Fruit fly (Drosophila melanogaster) whole organism: Measurements from ENCODE around the gene CG6125.

Source experiments
- CG8478 ChIP-seq: fragments of >200 bp; optimal IDR thresholded peaks from 2 replicates; lab custom pipeline; 2018; ENCODE audit warnings: inconsistent platforms
- psq ChIP-seq: fragments of >200 bp; optimal IDR thresholded peaks from 2 replicates; lab custom pipeline; 2017
- usp ChIP-seq: fragments of >200 bp; optimal IDR thresholded peaks from 2 replicates; lab custom pipeline; 2017; ENCODE audit warnings: missing biosample characterization, missing genetic modification characterization, mixed read lengths

DNA sequence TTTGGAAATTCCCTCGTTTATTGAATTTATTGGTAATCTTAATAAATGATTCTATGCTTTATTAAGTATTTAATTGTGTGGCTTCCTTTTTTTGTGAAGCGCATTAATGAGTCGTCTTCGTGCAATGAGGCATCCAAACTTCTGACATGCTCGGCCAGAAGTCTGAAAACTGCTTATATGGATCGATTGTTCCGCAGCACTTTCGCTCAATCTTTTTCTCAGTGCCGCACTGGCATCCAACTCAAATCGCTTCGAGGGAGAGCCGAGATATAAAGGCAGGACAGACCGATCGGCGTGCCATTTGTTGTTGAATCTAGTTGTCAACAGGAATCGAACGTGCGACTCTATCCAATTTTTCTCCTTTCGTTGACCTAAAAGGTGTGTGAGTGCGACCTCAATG, 32.8 kb upstream of the CG6125 start, which contains the start of gene Act88F:
- no peak for TF ChIP-seq CG8478
- no peak for TF ChIP-seq psq (lab: Kevin White, UChicago)
- TF ChIP-seq usp (GFP tag; lab: Kevin White, UChicago) = no peak
